Worm (Caenorhabditis elegans) whole organism, mixed stage, embryonic: ENCODE measurements around the gene C07E3.3.

Experiments used
- blmp-1 ChIP-seq: fragments of 150-350 bp; optimal IDR thresholded peaks from 2 replicates; lab custom pipeline; 2014; ENCODE audit warnings: missing biosample characterization, missing genetic modification characterization
- elt-3 ChIP-seq: fragments of 150-350 bp; optimal IDR thresholded peaks from 2 replicates; lab custom pipeline; 2014; ENCODE audit warnings: missing biosample characterization, missing genetic modification characterization
- flh-1 ChIP-seq: fragments of 200-800 bp; sonication (Bioruptor generic); optimal IDR thresholded peaks from 2 replicates; lab custom pipeline; 2018; ENCODE audit warnings: mild to moderate bottlenecking, missing genetic modification characterization, moderate library complexity, missing compliant biosample characterization
- lin-13 ChIP-seq: fragments of 150-350 bp; optimal IDR thresholded peaks from 2 replicates; lab custom pipeline; 2014; ENCODE audit warnings: missing biosample characterization, missing genetic modification characterization
- lsy-2 ChIP-seq: fragments of 150-350 bp; optimal IDR thresholded peaks from 2 replicates; lab custom pipeline; 2014; ENCODE audit warnings: missing biosample characterization, missing genetic modification characterization
- mep-1 ChIP-seq: fragments of 150-350 bp; optimal IDR thresholded peaks from 2 replicates; lab custom pipeline; 2017; ENCODE audit warnings: missing biosample characterization, missing genetic modification reagents, missing genetic modification characterization, inconsistent platforms
- nhr-12 ChIP-seq: fragments of 150-350 bp; optimal IDR thresholded peaks from 2 replicates; lab custom pipeline; 2014; ENCODE audit warnings: missing biosample characterization, missing genetic modification characterization
- nhr-237 ChIP-seq: fragments of 150-350 bp; optimal IDR thresholded peaks from 2 replicates; lab custom pipeline; 2014; ENCODE audit warnings: missing biosample characterization, missing genetic modification characterization
- nhr-76 ChIP-seq: sonication (generic microtip); optimal IDR thresholded peaks from 2 replicates; lab custom pipeline; 2017; ENCODE audit warnings: missing biosample characterization, missing genetic modification characterization
- pha-4 ChIP-seq: fragments of 150-350 bp; optimal IDR thresholded peaks from 2 replicates; lab custom pipeline; 2018; ENCODE audit warnings: missing biosample characterization, missing genetic modification reagents, missing genetic modification characterization
- snpc-4 ChIP-seq: fragments of 150-350 bp; optimal IDR thresholded peaks from 2 replicates; lab custom pipeline; 2014; ENCODE audit warnings: missing biosample characterization, missing genetic modification characterization
- unc-39 ChIP-seq: fragments of 150-350 bp; optimal IDR thresholded peaks from 2 replicates; lab custom pipeline; 2014; ENCODE audit warnings: missing biosample characterization, missing genetic modification characterization
- unc-62 ChIP-seq: fragments of 150-350 bp; optimal IDR thresholded peaks from 2 replicates; lab custom pipeline; 2014; ENCODE audit warnings: missing biosample characterization, missing genetic modification reagents, missing genetic modification characterization

DNA sequence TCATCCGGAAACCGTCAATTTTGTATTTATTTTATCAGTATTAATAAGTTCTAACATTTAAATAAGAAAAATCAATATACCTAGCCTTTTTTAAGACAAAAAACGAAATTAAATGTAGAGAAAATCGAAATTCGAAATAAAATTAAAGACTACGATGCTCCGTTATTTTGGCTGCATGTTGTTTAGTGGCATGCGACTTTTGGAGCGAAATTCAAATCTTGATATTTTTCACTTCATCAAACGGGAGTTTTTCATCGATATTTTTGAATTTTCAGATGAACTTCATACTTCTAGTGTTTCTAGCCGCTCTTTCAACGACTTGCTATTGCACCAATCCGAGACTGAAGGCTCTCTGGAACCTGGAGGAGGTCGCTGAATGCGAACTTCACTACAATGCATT, 6.8 kb downstream of the C07E3.3 start, which contains the start of gene C07E3.9:
- TF ChIP-seq flh-1 (GFP tag; lab: Kevin White, UChicago), result no peak
- no peak for TF ChIP-seq unc-39 (tag; lab: Kevin White, UChicago)
- no peak for TF ChIP-seq elt-3 (tag; lab: Kevin White, UChicago)
- TF ChIP-seq lin-13 (tag; lab: Kevin White, UChicago), result no peak
- TF ChIP-seq nhr-12, result no peak
- peak; percentile 40 for TF ChIP-seq nhr-237 (tag; lab: Kevin White, UChicago)
- TF ChIP-seq nhr-76 (tag; lab: Kevin White, UChicago), result no peak
- no peak for TF ChIP-seq mep-1 (tag; lab: Kevin White, UChicago)
- no peak for TF ChIP-seq pha-4
- no peak for TF ChIP-seq unc-62
- no peak for TF ChIP-seq blmp-1 (tag; lab: Kevin White, UChicago)
- no peak for TF ChIP-seq snpc-4 (tag; lab: Kevin White, UChicago)
- peak; percentile 56 for TF ChIP-seq lsy-2 (tag; lab: Kevin White, UChicago)
